Worm (Caenorhabditis elegans) whole organism, L3 larva: ENCODE measurements around the gene fbxb-118.

Experiments used
- ama-1 ChIP-seq: fragments of 150-350 bp; optimal IDR thresholded peaks from 2 replicates; lab custom pipeline; 2018
- ceh-28 ChIP-seq: fragments of 150-350 bp; optimal IDR thresholded peaks from 2 replicates; lab custom pipeline; 2014; ENCODE audit warnings: missing biosample characterization, missing genetic modification reagents, missing genetic modification characterization
- daf-12 ChIP-seq: fragments of 150-350 bp; optimal IDR thresholded peaks from 2 replicates; lab custom pipeline; 2014; ENCODE audit warnings: missing biosample characterization, missing genetic modification reagents, missing genetic modification characterization
- egl-27 ChIP-seq: sonication (generic microtip); optimal IDR thresholded peaks from 4 replicates; lab custom pipeline; 2017; ENCODE audit warnings: missing biosample characterization, missing genetic modification reagents, missing genetic modification characterization
- elt-3 ChIP-seq, 3 experiments: fragments of 150-350 bp in 1 of 3; sonication (generic microtip) in 2 of 3; optimal IDR thresholded peaks; 2 replicates in 2 of 3; 4 replicates in 1 of 3; lab custom pipeline; 2014 to 2017; ENCODE audit warnings: missing biosample characterization in 3 of 3, missing genetic modification characterization in 3 of 3
- mml-1 ChIP-seq: fragments of 150-350 bp; sonication (generic microtip); optimal IDR thresholded peaks from 3 replicates; lab custom pipeline; 2014; ENCODE audit warnings: missing biosample characterization, missing genetic modification characterization
- nfya-1 ChIP-seq: sonication (generic microtip); optimal IDR thresholded peaks from 2 replicates; lab custom pipeline; 2017; ENCODE audit warnings: missing genetic modification characterization, mild to moderate bottlenecking, missing compliant biosample characterization, antibody characterized with exemption, moderate library complexity; ENCODE audit not compliant: insufficient read depth
- nhr-28 ChIP-seq: fragments of 150-350 bp; optimal IDR thresholded peaks from 2 replicates; lab custom pipeline; 2014; ENCODE audit warnings: missing biosample characterization, missing genetic modification characterization
- nhr-76 ChIP-seq: fragments of 150-350 bp; sonication (generic microtip); optimal IDR thresholded peaks from 5 replicates; lab custom pipeline; 2014; ENCODE audit warnings: missing biosample characterization, missing genetic modification characterization
- pha-4 ChIP-seq: fragments of 150-350 bp; optimal IDR thresholded peaks from 2 replicates; lab custom pipeline; 2014; ENCODE audit warnings: missing biosample characterization, missing genetic modification reagents, missing genetic modification characterization

- TF ChIP-seq elt-3 (tag; optimal IDR thresholded peaks at IDR 0.05; lab: Kevin White, UChicago) (no peak), ama-1 (lab: Kevin White, UChicago) (no peak), nhr-76 (tag; lab: Kevin White, UChicago) (no peak), pha-4 (tag; lab: Kevin White, UChicago) (no peak), ceh-28 (no peak), daf-12 (tag; lab: Kevin White, UChicago) (no peak), nhr-28 (no peak), nfya-1 (tag; lab: Kevin White, UChicago) (no peak), mml-1 (tag; lab: Kevin White, UChicago) (no peak), egl-27 (tag; lab: Kevin White, UChicago) (no peak)
These were observed 25.4 kb downstream of the fbxb-118 start, which contains the start of gene pqn-48 for ce11 chrII:4038541-4038940.
